Fruit fly (Drosophila melanogaster) whole organism, adult: ENCODE data around the gene CycH.

Experiments used
- CG14711 ChIP-seq: fragments of 200-800 bp; sonication (Bioruptor generic); optimal IDR thresholded peaks from 2 replicates; lab custom pipeline; 2018; ENCODE audit warnings: missing biosample characterization, mild to moderate bottlenecking, missing genetic modification characterization, moderate library complexity
- CG1620 ChIP-seq: fragments of 200-800 bp; sonication (Bioruptor generic); optimal IDR thresholded peaks from 2 replicates; lab custom pipeline; 2016; ENCODE audit warnings: missing biosample characterization, missing genetic modification characterization
- CG33017 ChIP-seq: fragments of 200-800 bp; sonication (Bioruptor generic); optimal IDR thresholded peaks from 2 replicates; lab custom pipeline; 2018; ENCODE audit warnings: missing biosample characterization, mild to moderate bottlenecking, missing genetic modification characterization, moderate library complexity
- CG7101 ChIP-seq: fragments of 200-800 bp; sonication (Bioruptor generic); optimal IDR thresholded peaks from 2 replicates; lab custom pipeline; 2018; ENCODE audit warnings: missing biosample characterization, mild to moderate bottlenecking, missing genetic modification characterization, moderate library complexity
- Crg-1 ChIP-seq: fragments of 200-800 bp; sonication (Bioruptor generic); optimal IDR thresholded peaks from 2 replicates; lab custom pipeline; 2016; ENCODE audit warnings: missing biosample characterization, missing genetic modification characterization
- Mnt ChIP-seq: fragments of 200-800 bp; sonication (Bioruptor generic); optimal IDR thresholded peaks from 2 replicates; lab custom pipeline; 2016; ENCODE audit warnings: missing biosample characterization, mild to moderate bottlenecking, missing genetic modification characterization
- bab1 ChIP-seq: fragments of 200-800 bp; sonication (Bioruptor generic); optimal IDR thresholded peaks from 3 replicates; lab custom pipeline; 2019; ENCODE audit warnings: missing biosample characterization, mild to moderate bottlenecking, missing genetic modification characterization, moderate library complexity
- cnc ChIP-seq, 2 experiments: fragments of >200 bp; optimal IDR thresholded peaks; 2 replicates each; lab custom pipeline; 2017

DNA sequence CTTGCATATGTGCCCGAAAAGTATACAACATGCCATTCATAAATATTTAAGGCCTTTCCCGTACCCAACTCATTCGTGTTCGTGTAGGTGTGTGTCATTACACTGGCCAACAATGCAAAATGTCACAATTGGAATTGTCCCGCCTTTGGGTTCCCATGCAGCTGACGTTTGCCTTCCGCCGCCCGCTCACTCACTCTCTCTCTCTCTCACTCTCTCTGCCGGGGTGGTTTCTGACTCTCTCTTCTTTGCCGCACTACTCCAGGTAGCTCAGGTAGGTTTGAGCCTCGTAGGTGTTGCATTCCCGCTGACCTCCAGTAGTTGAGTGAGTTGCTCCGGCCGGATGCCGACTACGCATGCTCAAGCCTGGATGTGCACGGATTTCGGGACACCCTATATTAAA lies 21.5 kb downstream of the CycH start:
- TF ChIP-seq cnc (optimal IDR thresholded peaks at IDR 0.05; lab: Kevin White, UChicago): no peak
- TF ChIP-seq CG7101 (tag; lab: Kevin White, UChicago): no peak
- no peak for TF ChIP-seq CG14711 (tag; lab: Kevin White, UChicago)
- no peak for TF ChIP-seq Crg-1
- TF ChIP-seq Mnt (GFP tag; lab: Kevin White, UChicago): no peak
- TF ChIP-seq CG33017 (tag; lab: Kevin White, UChicago): no peak
- no peak for TF ChIP-seq bab1 (GFP tag; lab: Kevin White, UChicago)
- TF ChIP-seq CG1620 (GFP tag; lab: Kevin White, UChicago): no peak
